Worm (Caenorhabditis elegans): ENCODE measurements around the gene Y81B9A.2.

DNA sequence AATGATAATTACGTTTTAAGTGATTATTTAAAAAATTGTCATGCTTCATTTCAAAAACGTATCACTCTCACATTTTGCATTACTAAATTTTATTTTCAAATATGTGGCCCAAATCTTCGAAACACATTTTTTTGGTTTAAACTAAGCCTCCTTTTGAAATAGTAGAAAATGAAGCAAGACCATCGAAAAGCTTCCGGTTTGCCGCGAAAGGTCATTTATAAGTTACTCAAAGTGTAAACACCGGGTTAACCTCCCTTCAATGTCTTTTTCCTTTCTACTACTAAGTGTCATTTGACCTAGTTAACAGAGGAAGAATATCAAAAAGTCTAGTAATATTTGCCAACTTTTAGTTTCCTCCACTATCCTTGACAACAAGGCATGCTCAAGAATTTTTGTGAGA is 22.8 kb downstream of the Y81B9A.2 start:
- TF ChIP-seq pag-3 (tag; optimal IDR thresholded peaks at IDR 0.05; ENCODE audit: borderline replicate concordance) (no peak), F13H6.1 (tag; optimal IDR thresholded peaks at IDR 0.05) (no peak), ets-4 (tag; optimal IDR thresholded peaks at IDR 0.05) (no peak)
